Worm (Caenorhabditis elegans): Measurements from ENCODE around the gene Y41G9A.6.

ce11 chrX:3040609-3041008 lies 37.0 kb upstream of the Y41G9A.6 start:
- no peak for TF ChIP-seq nhr-90 (tag; optimal IDR thresholded peaks at IDR 0.05)
- TF ChIP-seq unc-62 (GFP tag; optimal IDR thresholded peaks at IDR 0.05): no peak

Measured in whole organism, young adult.